Fruit fly (Drosophila melanogaster): ENCODE data around the gene CG14323.

DNA sequence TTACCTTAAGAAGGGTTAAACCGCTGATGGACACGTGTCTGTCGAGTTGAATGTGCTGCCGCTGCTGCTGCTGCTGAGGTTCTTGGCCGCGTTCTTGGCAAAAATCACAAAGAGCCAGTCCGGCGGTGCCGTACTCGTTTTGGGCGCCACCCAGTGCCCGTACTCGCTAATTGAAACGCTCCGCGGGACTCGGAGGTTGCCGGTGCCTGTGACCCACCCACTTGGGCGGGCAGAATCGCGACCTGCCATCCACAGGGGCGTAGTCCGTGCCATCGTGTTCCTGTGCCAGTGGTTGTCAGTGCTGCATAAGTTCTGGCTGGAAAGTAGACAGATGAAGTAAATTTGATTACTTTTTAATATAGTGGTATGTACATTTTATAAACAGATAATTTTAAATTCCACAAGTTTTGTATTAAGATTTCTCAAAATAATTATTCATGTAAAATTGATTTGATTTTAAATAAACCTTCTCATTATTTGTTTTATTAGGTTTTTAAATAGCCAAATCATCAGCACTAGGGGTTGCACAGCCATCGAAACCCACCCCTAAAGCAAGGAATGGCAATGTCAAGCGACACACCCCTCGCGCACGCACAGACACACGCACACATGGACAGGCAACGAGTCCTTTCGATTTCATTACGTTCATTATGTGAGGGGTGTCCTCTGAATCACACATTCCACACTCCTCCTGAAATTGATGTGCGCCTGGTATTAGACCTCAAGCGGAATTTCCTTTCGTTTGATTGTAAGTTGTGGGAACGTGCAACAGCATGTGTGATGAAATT, 16.8 kb downstream of the CG14323 start:
- TF ChIP-seq h (optimal IDR thresholded peaks at IDR 0.05) = no peak
- no peak for TF ChIP-seq ttk (optimal IDR thresholded peaks at IDR 0.05)
- no peak for TF ChIP-seq insv (optimal IDR thresholded peaks at IDR 0.05)
